Fruit fly (Drosophila melanogaster): ENCODE measurements around the gene CG13613.

Gene CG13613

DNA sequence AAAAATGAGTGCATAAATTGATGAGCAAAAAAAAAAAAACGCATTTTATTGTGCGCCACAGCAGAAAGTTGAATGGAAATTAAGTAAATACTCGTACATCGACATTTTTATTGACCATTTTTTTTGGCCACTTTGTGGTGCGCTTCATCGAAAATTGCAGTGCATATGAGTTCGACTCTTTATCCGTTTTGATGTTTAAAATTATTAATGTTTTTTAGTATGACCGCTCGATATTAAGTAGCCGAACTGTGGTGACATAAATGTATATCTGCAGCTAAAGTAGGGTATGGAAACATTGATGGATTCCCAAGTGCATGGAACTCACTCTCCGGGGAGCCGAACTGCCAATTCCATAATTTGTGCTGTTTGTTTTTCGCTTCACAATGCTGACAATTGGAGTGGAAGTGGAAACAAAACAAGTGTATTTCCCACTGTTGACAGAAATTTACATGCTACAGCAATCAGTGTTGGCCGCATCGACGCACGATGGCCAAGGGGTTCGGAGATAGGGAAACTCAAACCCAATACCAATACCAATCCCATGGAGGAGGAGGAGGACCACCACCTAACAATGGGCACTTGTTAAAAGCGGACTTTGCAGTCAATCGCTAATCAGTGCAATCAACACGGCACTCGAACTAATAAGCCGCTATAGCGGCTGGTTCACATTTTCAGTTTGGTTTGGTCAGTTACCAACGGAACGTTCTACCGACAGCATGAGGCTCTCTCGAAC is 27.0 kb downstream of the CG13613 start, which contains the start of gene CG13616:
Gene CG13616 (plus strand): TSS at position 683 of the 733 bp plus-strand sequence.
- TF ChIP-seq usp (GFP tag; optimal IDR thresholded peaks at IDR 0.05) (no peak), CG8478 (optimal IDR thresholded peaks at IDR 0.05) (no peak), Dll (optimal IDR thresholded peaks at IDR 0.05) (no peak), pan (optimal IDR thresholded peaks at IDR 0.05) (no peak), EcR (GFP tag; optimal IDR thresholded peaks at IDR 0.05) (no peak), psq (optimal IDR thresholded peaks at IDR 0.05) (no peak)
